Worm (Caenorhabditis elegans) whole organism, L2 larva: ENCODE data around the gene fbxb-47.

Source experiments
- aly-2 ChIP-seq: fragments of 150-350 bp; optimal IDR thresholded peaks from 2 replicates; lab custom pipeline; 2014; ENCODE audit warnings: missing biosample characterization, missing genetic modification characterization
- elt-1 ChIP-seq: fragments of 150-350 bp; optimal IDR thresholded peaks from 2 replicates; lab custom pipeline; 2014; ENCODE audit warnings: missing biosample characterization, missing genetic modification characterization
- elt-3 ChIP-seq: sonication (generic microtip); optimal IDR thresholded peaks from 2 replicates; lab custom pipeline; 2017; ENCODE audit warnings: missing biosample characterization, missing genetic modification characterization
- lin-13 ChIP-seq: fragments of 150-350 bp; optimal IDR thresholded peaks from 2 replicates; lab custom pipeline; 2014; ENCODE audit warnings: missing biosample characterization, missing genetic modification reagents, missing genetic modification characterization
- lin-39 ChIP-seq: fragments of 150-350 bp; optimal IDR thresholded peaks from 2 replicates; lab custom pipeline; 2014; ENCODE audit warnings: missing biosample characterization, missing genetic modification reagents, missing genetic modification characterization
- lsy-2 ChIP-seq, 2 experiments: fragments of 150-350 bp in 1 of 2; sonication (generic microtip) in 1 of 2; optimal IDR thresholded peaks; 2 replicates each; lab custom pipeline; 2014 to 2017; ENCODE audit warnings: missing biosample characterization in 2 of 2, missing genetic modification characterization in 2 of 2
- nhr-12 ChIP-seq: fragments of 150-350 bp; optimal IDR thresholded peaks from 2 replicates; lab custom pipeline; 2014; ENCODE audit warnings: missing biosample characterization, missing genetic modification characterization
- nhr-25 ChIP-seq: fragments of 150-350 bp; sonication (generic microtip); optimal IDR thresholded peaks from 3 replicates; lab custom pipeline; 2014; ENCODE audit warnings: missing biosample characterization, missing genetic modification characterization
- sem-4 ChIP-seq: fragments of 150-350 bp; optimal IDR thresholded peaks from 2 replicates; lab custom pipeline; 2014; ENCODE audit warnings: missing biosample characterization, missing genetic modification reagents, missing genetic modification characterization
- skn-1 ChIP-seq: sonication (generic microtip); optimal IDR thresholded peaks from 2 replicates; lab custom pipeline; 2017; ENCODE audit warnings: missing biosample characterization, missing genetic modification characterization
- unc-55 ChIP-seq: fragments of 150-350 bp; sonication (generic microtip); optimal IDR thresholded peaks from 3 replicates; lab custom pipeline; 2014; ENCODE audit warnings: missing biosample characterization, missing genetic modification reagents, missing genetic modification characterization
- unc-62 ChIP-seq: fragments of 150-350 bp; optimal IDR thresholded peaks from 2 replicates; lab custom pipeline; 2014; ENCODE audit warnings: missing biosample characterization, missing genetic modification reagents, missing genetic modification characterization
- ztf-11 ChIP-seq: sonication (generic microtip); optimal IDR thresholded peaks from 2 replicates; lab custom pipeline; 2017; ENCODE audit warnings: missing biosample characterization, missing genetic modification characterization
- ztf-4 ChIP-seq: fragments of 150-350 bp; optimal IDR thresholded peaks from 2 replicates; lab custom pipeline; 2014; ENCODE audit warnings: missing biosample characterization, missing genetic modification characterization

DNA sequence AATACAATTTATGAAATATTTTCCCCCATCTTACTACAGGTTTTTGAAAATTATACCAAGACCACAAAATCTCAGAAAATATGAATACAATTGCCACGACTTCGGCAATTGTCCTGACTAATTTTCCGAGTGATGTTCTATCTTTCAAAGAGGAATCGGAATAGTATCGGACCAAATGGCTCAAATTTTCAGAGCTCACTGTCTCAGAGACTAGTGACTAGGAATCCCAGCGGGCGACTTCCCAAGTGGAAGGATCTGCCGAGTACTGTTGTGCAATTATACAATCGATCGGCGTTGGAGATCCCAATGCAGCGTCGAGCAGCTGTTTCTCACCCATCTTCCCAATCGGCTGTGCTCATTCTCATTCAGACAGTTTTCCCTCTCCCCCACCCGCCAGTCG lies 22.5 kb upstream of the fbxb-47 start, which contains the start of gene F45C12.17:
- TF ChIP-seq ztf-4 (tag; lab: Kevin White, UChicago), result no peak
- no peak for TF ChIP-seq elt-3 (tag; lab: Kevin White, UChicago)
- TF ChIP-seq nhr-25, result no peak
- no peak for TF ChIP-seq lin-13 (GFP tag; lab: Kevin White, UChicago)
- no peak for TF ChIP-seq unc-55 (GFP tag; lab: Kevin White, UChicago)
- TF ChIP-seq unc-62, result no peak
- no peak for TF ChIP-seq elt-1 (tag; lab: Kevin White, UChicago)
- TF ChIP-seq aly-2, result no peak
- TF ChIP-seq nhr-12 (tag; lab: Kevin White, UChicago), result no peak
- TF ChIP-seq ztf-11, result no peak
- no peak for TF ChIP-seq sem-4
- no peak for TF ChIP-seq skn-1 (tag; lab: Kevin White, UChicago)
- TF ChIP-seq lin-39 (tag; lab: Kevin White, UChicago), result no peak
- no peak for TF ChIP-seq lsy-2 (tag; optimal IDR thresholded peaks at IDR 0.05; lab: Kevin White, UChicago)
